Worm (Caenorhabditis elegans) whole organism, L3 larva: Measurements from ENCODE around the gene swsn-4.
A peak's percentile ranks its signal among the peaks of the same experiment; 100 is the strongest.

Source experiments
- R02D3.7 ChIP-seq: fragments of 150-350 bp; optimal IDR thresholded peaks from 2 replicates; lab custom pipeline; 2014; ENCODE audit warnings: missing biosample characterization, missing genetic modification characterization
- ZK546.5 ChIP-seq: sonication (generic microtip); optimal IDR thresholded peaks from 2 replicates; lab custom pipeline; 2017; ENCODE audit warnings: missing biosample characterization, missing genetic modification characterization
- aly-2 ChIP-seq: fragments of 150-350 bp; optimal IDR thresholded peaks from 2 replicates; lab custom pipeline; 2014; ENCODE audit warnings: missing biosample characterization, missing genetic modification characterization
- ama-1 ChIP-seq: fragments of 150-350 bp; optimal IDR thresholded peaks from 2 replicates; lab custom pipeline; 2018
- ceh-16 ChIP-seq: sonication (generic microtip); optimal IDR thresholded peaks from 2 replicates; lab custom pipeline; 2017; ENCODE audit warnings: missing biosample characterization, missing genetic modification characterization
- ceh-28 ChIP-seq: fragments of 150-350 bp; optimal IDR thresholded peaks from 2 replicates; lab custom pipeline; 2014; ENCODE audit warnings: missing biosample characterization, missing genetic modification reagents, missing genetic modification characterization
- ceh-82 ChIP-seq: fragments of 150-350 bp; optimal IDR thresholded peaks from 2 replicates; lab custom pipeline; 2014; ENCODE audit warnings: missing biosample characterization, missing genetic modification characterization
- ceh-9 ChIP-seq: sonication (generic microtip); optimal IDR thresholded peaks from 2 replicates; lab custom pipeline; 2018; ENCODE audit warnings: missing biosample characterization, missing genetic modification characterization
- daf-12 ChIP-seq: fragments of 150-350 bp; optimal IDR thresholded peaks from 2 replicates; lab custom pipeline; 2014; ENCODE audit warnings: missing biosample characterization, missing genetic modification reagents, missing genetic modification characterization
- egl-27 ChIP-seq: sonication (generic microtip); optimal IDR thresholded peaks from 4 replicates; lab custom pipeline; 2017; ENCODE audit warnings: missing biosample characterization, missing genetic modification reagents, missing genetic modification characterization
- egl-5 ChIP-seq: fragments of 150-350 bp; optimal IDR thresholded peaks from 2 replicates; lab custom pipeline; 2017; ENCODE audit warnings: missing biosample characterization, missing genetic modification reagents, missing genetic modification characterization, inconsistent platforms
- elt-1 ChIP-seq: fragments of 150-350 bp; optimal IDR thresholded peaks from 2 replicates; lab custom pipeline; 2014; ENCODE audit warnings: missing biosample characterization, missing genetic modification characterization
- elt-2 ChIP-seq: sonication (generic microtip); optimal IDR thresholded peaks from 2 replicates; lab custom pipeline; 2016; ENCODE audit warnings: missing genetic modification reagents, mild to moderate bottlenecking, missing genetic modification characterization, missing compliant biosample characterization
- elt-3 ChIP-seq, 3 experiments: fragments of 150-350 bp in 1 of 3; sonication (generic microtip) in 2 of 3; optimal IDR thresholded peaks; 2 replicates in 2 of 3; 4 replicates in 1 of 3; lab custom pipeline; 2014 to 2017; ENCODE audit warnings: missing biosample characterization in 3 of 3, missing genetic modification characterization in 3 of 3
- eor-1 ChIP-seq, 2 experiments: fragments of 150-350 bp; optimal IDR thresholded peaks; 2 replicates each; lab custom pipeline; 2014 to 2018; ENCODE audit warnings: missing biosample characterization in 2 of 2, missing genetic modification characterization in 2 of 2
- fkh-10 ChIP-seq: sonication (generic microtip); optimal IDR thresholded peaks from 2 replicates; lab custom pipeline; 2017; ENCODE audit warnings: missing biosample characterization, missing genetic modification reagents, missing genetic modification characterization
- fkh-2 ChIP-seq: fragments of 150-350 bp; optimal IDR thresholded peaks from 2 replicates; lab custom pipeline; 2014; ENCODE audit warnings: missing biosample characterization, missing genetic modification reagents, missing genetic modification characterization
- fos-1 ChIP-seq: fragments of 150-350 bp; optimal IDR thresholded peaks from 2 replicates; lab custom pipeline; 2014; ENCODE audit warnings: missing biosample characterization, missing genetic modification characterization
- hmg-11 ChIP-seq: sonication (generic microtip); optimal IDR thresholded peaks from 2 replicates; lab custom pipeline; 2016; ENCODE audit warnings: missing genetic modification characterization, missing compliant biosample characterization
- jun-1 ChIP-seq: fragments of 150-350 bp; optimal IDR thresholded peaks from 2 replicates; lab custom pipeline; 2014; ENCODE audit warnings: missing biosample characterization, missing genetic modification reagents, missing genetic modification characterization
- lin-15B ChIP-seq: fragments of 150-350 bp; optimal IDR thresholded peaks from 2 replicates; lab custom pipeline; 2014; ENCODE audit warnings: missing biosample characterization, missing genetic modification characterization
- lin-39 ChIP-seq: fragments of 150-350 bp; optimal IDR thresholded peaks from 2 replicates; lab custom pipeline; 2018; ENCODE audit warnings: missing biosample characterization, missing genetic modification reagents, missing genetic modification characterization
- lsy-12 ChIP-seq: sonication (generic microtip); optimal IDR thresholded peaks from 2 replicates; lab custom pipeline; 2016; ENCODE audit warnings: mild to moderate bottlenecking, missing genetic modification characterization, missing compliant biosample characterization
- mdl-1 ChIP-seq: fragments of 150-350 bp; optimal IDR thresholded peaks from 2 replicates; lab custom pipeline; 2014; ENCODE audit warnings: missing biosample characterization, missing genetic modification characterization
- mml-1 ChIP-seq: fragments of 150-350 bp; sonication (generic microtip); optimal IDR thresholded peaks from 3 replicates; lab custom pipeline; 2014; ENCODE audit warnings: missing biosample characterization, missing genetic modification characterization
- nfya-1 ChIP-seq: sonication (generic microtip); optimal IDR thresholded peaks from 2 replicates; lab custom pipeline; 2017; ENCODE audit warnings: missing genetic modification characterization, mild to moderate bottlenecking, missing compliant biosample characterization, antibody characterized with exemption, moderate library complexity; ENCODE audit not compliant: insufficient read depth
- nhr-11 ChIP-seq: fragments of 150-350 bp; optimal IDR thresholded peaks from 2 replicates; lab custom pipeline; 2014; ENCODE audit warnings: missing biosample characterization, missing genetic modification characterization
- nhr-12 ChIP-seq: fragments of 150-350 bp; optimal IDR thresholded peaks from 2 replicates; lab custom pipeline; 2014; ENCODE audit warnings: missing biosample characterization, missing genetic modification characterization
- nhr-23 ChIP-seq: fragments of 150-350 bp; optimal IDR thresholded peaks from 2 replicates; lab custom pipeline; 2014; ENCODE audit warnings: missing biosample characterization, missing genetic modification reagents, missing genetic modification characterization
- nhr-237 ChIP-seq: fragments of 150-350 bp; optimal IDR thresholded peaks from 2 replicates; lab custom pipeline; 2014; ENCODE audit warnings: missing biosample characterization, missing genetic modification characterization
- nhr-25 ChIP-seq: sonication (generic microtip); optimal IDR thresholded peaks from 2 replicates; lab custom pipeline; 2017; ENCODE audit warnings: missing biosample characterization, missing genetic modification characterization
- nhr-28 ChIP-seq: fragments of 150-350 bp; optimal IDR thresholded peaks from 2 replicates; lab custom pipeline; 2014; ENCODE audit warnings: missing biosample characterization, missing genetic modification characterization
- nhr-43 ChIP-seq: sonication (generic microtip); optimal IDR thresholded peaks from 2 replicates; lab custom pipeline; 2016; ENCODE audit warnings: mild to moderate bottlenecking, missing genetic modification characterization, missing compliant biosample characterization; ENCODE audit not compliant: poor library complexity, severe bottlenecking
- nhr-67 ChIP-seq: fragments of 150-350 bp; optimal IDR thresholded peaks from 2 replicates; lab custom pipeline; 2014; ENCODE audit warnings: missing biosample characterization, missing genetic modification characterization
- nhr-76 ChIP-seq: fragments of 150-350 bp; sonication (generic microtip); optimal IDR thresholded peaks from 5 replicates; lab custom pipeline; 2014; ENCODE audit warnings: missing biosample characterization, missing genetic modification characterization
- nhr-77 ChIP-seq: fragments of 150-350 bp; optimal IDR thresholded peaks from 2 replicates; lab custom pipeline; 2014; ENCODE audit warnings: missing biosample characterization, missing genetic modification characterization
- pha-4 ChIP-seq: fragments of 150-350 bp; optimal IDR thresholded peaks from 2 replicates; lab custom pipeline; 2014; ENCODE audit warnings: missing biosample characterization, missing genetic modification reagents, missing genetic modification characterization
- pqm-1 ChIP-seq: fragments of 150-350 bp; optimal IDR thresholded peaks from 2 replicates; lab custom pipeline; 2017; ENCODE audit warnings: missing biosample characterization, missing genetic modification characterization, inconsistent platforms
- sea-2 ChIP-seq: fragments of 150-350 bp; sonication (generic microtip); optimal IDR thresholded peaks from 4 replicates; lab custom pipeline; 2014; ENCODE audit warnings: missing biosample characterization, missing genetic modification reagents, missing genetic modification characterization
- skn-1 ChIP-seq: fragments of 150-350 bp; optimal IDR thresholded peaks from 2 replicates; lab custom pipeline; 2014; ENCODE audit warnings: missing biosample characterization, missing genetic modification characterization
- snpc-4 ChIP-seq: fragments of 150-350 bp; optimal IDR thresholded peaks from 2 replicates; lab custom pipeline; 2014; ENCODE audit warnings: missing biosample characterization, missing genetic modification characterization
- tbx-2 ChIP-seq: sonication (generic microtip); optimal IDR thresholded peaks from 2 replicates; lab custom pipeline; 2016; ENCODE audit warnings: mild to moderate bottlenecking, missing genetic modification characterization, missing compliant biosample characterization
- unc-39 ChIP-seq: sonication (generic microtip); optimal IDR thresholded peaks from 4 replicates; lab custom pipeline; 2017; ENCODE audit warnings: missing biosample characterization, missing genetic modification characterization
- unc-62 ChIP-seq: fragments of 150-350 bp; sonication (generic microtip); optimal IDR thresholded peaks from 4 replicates; lab custom pipeline; 2014; ENCODE audit warnings: missing biosample characterization, missing genetic modification reagents, missing genetic modification characterization
- zag-1 ChIP-seq: fragments of 150-350 bp; optimal IDR thresholded peaks from 2 replicates; lab custom pipeline; 2014; ENCODE audit warnings: missing biosample characterization, missing genetic modification characterization
- ztf-11 ChIP-seq: fragments of 150-350 bp; optimal IDR thresholded peaks from 2 replicates; lab custom pipeline; 2014; ENCODE audit warnings: missing biosample characterization, missing genetic modification characterization
- ztf-4 ChIP-seq: fragments of 150-350 bp; optimal IDR thresholded peaks from 2 replicates; lab custom pipeline; 2014; ENCODE audit warnings: missing biosample characterization, missing genetic modification characterization

The swsn-4 gene

DNA sequence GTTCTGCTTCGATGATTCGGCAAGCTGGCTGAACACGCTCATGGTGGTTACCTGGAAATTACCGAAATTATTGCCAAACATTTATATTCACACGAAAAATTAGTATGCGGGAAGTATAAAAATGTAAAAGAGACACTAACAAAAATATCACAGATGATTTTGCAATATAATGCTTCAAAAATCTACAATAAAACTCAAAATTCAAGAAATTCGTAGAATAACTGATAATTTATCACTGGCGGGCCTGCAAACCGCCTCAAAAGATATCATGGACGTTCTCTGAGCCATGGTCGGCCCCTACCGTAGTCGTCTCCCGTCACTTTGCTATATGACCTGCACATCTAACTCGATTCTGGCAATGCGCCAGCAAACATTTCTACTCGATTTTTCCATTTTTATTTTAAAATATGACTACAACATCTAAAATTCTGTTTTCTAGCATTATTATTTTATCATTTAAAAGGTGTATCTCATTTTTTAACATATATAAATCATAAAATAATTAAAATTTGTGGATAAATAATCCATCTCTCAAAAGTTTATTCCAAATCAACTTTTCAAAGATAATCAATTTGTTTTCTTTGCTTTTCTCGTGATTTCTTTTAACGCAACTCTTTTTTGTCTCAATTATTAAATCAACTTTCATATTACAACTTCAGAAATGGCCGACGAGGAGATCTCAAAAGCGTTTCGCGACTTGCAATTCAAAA is 23.8 kb downstream of the swsn-4 start, which contains the start of the genes F01G4.6 and pfd-1:
TSS of gene F01G4.6 (minus strand) at position 51 of the 710 bp plus-strand sequence.
TSS of gene pfd-1 (plus strand) at position 660 of the 710 bp plus-strand sequence.
- TF ChIP-seq egl-5 (tag; lab: Kevin White, UChicago): peak; percentile 84
- TF ChIP-seq nhr-11 (tag; lab: Kevin White, UChicago): peak; percentile 75
- peak; percentile 82 for TF ChIP-seq nhr-43 (tag; lab: Kevin White, UChicago)
- TF ChIP-seq nhr-237 (tag; lab: Kevin White, UChicago): no peak
- TF ChIP-seq ceh-9: no peak
- TF ChIP-seq ceh-16 (tag; lab: Kevin White, UChicago): peak; percentile 49
- peak; percentile 63 for TF ChIP-seq ztf-4
- no peak for TF ChIP-seq unc-62
- TF ChIP-seq lin-39: peak; percentile 87
- peak; percentile 84 for TF ChIP-seq R02D3.7 (tag; lab: Kevin White, UChicago)
- TF ChIP-seq daf-12 (tag; lab: Kevin White, UChicago): no peak
- TF ChIP-seq fkh-2 (tag; lab: Kevin White, UChicago): no peak
- peak; percentile 90 for TF ChIP-seq pqm-1
- TF ChIP-seq nhr-12 (tag; lab: Kevin White, UChicago): no peak
- TF ChIP-seq elt-2 (tag; lab: Kevin White, UChicago): peak; percentile 87
- no peak for TF ChIP-seq mdl-1
- peak; percentile 50 for TF ChIP-seq nhr-76 (tag; lab: Kevin White, UChicago)
- peak; percentile 40 for TF ChIP-seq nhr-77 (tag; lab: Kevin White, UChicago)
- TF ChIP-seq ZK546.5: peak; percentile 99
- peak; percentile 82 for TF ChIP-seq snpc-4 (tag; lab: Kevin White, UChicago)
- peak; percentile 88 for TF ChIP-seq jun-1 (tag; lab: Kevin White, UChicago)
- peak; percentile 95 for TF ChIP-seq lin-15B (tag; lab: Kevin White, UChicago)
- TF ChIP-seq ceh-28 (tag; lab: Kevin White, UChicago): peak; percentile 68
- TF ChIP-seq aly-2 (tag; lab: Kevin White, UChicago): no peak
- TF ChIP-seq fos-1 (tag; lab: Kevin White, UChicago): no peak
- no peak for TF ChIP-seq nhr-28 (tag; lab: Kevin White, UChicago)
- TF ChIP-seq pha-4 (tag; lab: Kevin White, UChicago): peak; percentile 97
- peak; percentile 97 for TF ChIP-seq nhr-23
- TF ChIP-seq ama-1 (lab: Kevin White, UChicago): peak; percentile 67
- peak; percentile 98 for TF ChIP-seq nfya-1
- no peak for TF ChIP-seq ztf-11
- TF ChIP-seq sea-2: peak; percentile 1
- peak; percentile 81 for TF ChIP-seq tbx-2 (tag; lab: Kevin White, UChicago)
- TF ChIP-seq elt-3 (tag; optimal IDR thresholded peaks at IDR 0.05; lab: Kevin White, UChicago): peak in 1 of 3 experiments; percentile 66
- TF ChIP-seq zag-1 (tag; lab: Kevin White, UChicago): peak; percentile 85
- TF ChIP-seq nhr-67: no peak
- peak; percentile 92 for TF ChIP-seq nhr-25
- peak; percentile 96 for TF ChIP-seq lsy-12 (tag; lab: Kevin White, UChicago)
- no peak for TF ChIP-seq eor-1 (tag; optimal IDR thresholded peaks at IDR 0.05; lab: Kevin White, UChicago)
- peak; percentile 32 for TF ChIP-seq elt-1 (tag; lab: Kevin White, UChicago)
- TF ChIP-seq fkh-10 (GFP tag; lab: Kevin White, UChicago): peak; percentile 60
- TF ChIP-seq ceh-82 (tag; lab: Kevin White, UChicago): peak; percentile 43
- peak; percentile 87 for TF ChIP-seq skn-1 (tag; lab: Kevin White, UChicago)
- TF ChIP-seq hmg-11 (tag; lab: Kevin White, UChicago): peak; percentile 76
- TF ChIP-seq egl-27: peak; percentile 32
- no peak for TF ChIP-seq unc-39
- TF ChIP-seq mml-1 (tag; lab: Kevin White, UChicago): peak; percentile 64
